Worm (Caenorhabditis elegans) whole organism, early embryonic: ENCODE data around the gene cest-34.

ENCODE experiments used
- B0310.2 ChIP-seq: sonication (generic microtip); optimal IDR thresholded peaks from 2 replicates; lab custom pipeline; 2016; ENCODE audit warnings: mild to moderate bottlenecking, missing genetic modification characterization, missing compliant biosample characterization
- F13C5.2 ChIP-seq: sonication (generic microtip); optimal IDR thresholded peaks from 2 replicates; lab custom pipeline; 2017; ENCODE audit warnings: mild to moderate bottlenecking, missing genetic modification characterization, inconsistent platforms, missing compliant biosample characterization
- aly-1 ChIP-seq: sonication (generic microtip); optimal IDR thresholded peaks from 2 replicates; lab custom pipeline; 2016; ENCODE audit warnings: missing genetic modification characterization, missing compliant biosample characterization
- ama-1 ChIP-seq: fragments of 150-350 bp; optimal IDR thresholded peaks from 2 replicates; lab custom pipeline; 2014
- ceh-13 ChIP-seq: fragments of 200-800 bp; sonication (Bioruptor generic); optimal IDR thresholded peaks from 2 replicates; lab custom pipeline; 2018; ENCODE audit warnings: mild to moderate bottlenecking, missing genetic modification characterization, missing compliant biosample characterization
- ceh-36 ChIP-seq: sonication (generic microtip); optimal IDR thresholded peaks from 2 replicates; lab custom pipeline; 2016; ENCODE audit warnings: missing genetic modification characterization, inconsistent platforms, missing compliant biosample characterization
- ets-7 ChIP-seq: sonication (generic microtip); optimal IDR thresholded peaks from 2 replicates; lab custom pipeline; 2016; ENCODE audit warnings: missing genotype, missing genetic modification characterization, missing compliant biosample characterization
- flt-1 ChIP-seq: fragments of 200-800 bp; sonication (Bioruptor generic); IDR thresholded peaks from 2 replicates; pipeline ENCODE4 v1.3.6; 2022; ENCODE audit warnings: missing genetic modification characterization, missing compliant biosample characterization
- hmbx-1 ChIP-seq: sonication (generic microtip); optimal IDR thresholded peaks from 2 replicates; lab custom pipeline; 2016; ENCODE audit warnings: mild to moderate bottlenecking, missing genetic modification characterization, missing compliant biosample characterization
- hmg-4 ChIP-seq: fragments of 200-800 bp; sonication (Bioruptor generic); optimal IDR thresholded peaks from 2 replicates; lab custom pipeline; 2018; ENCODE audit warnings: mild to moderate bottlenecking, missing genetic modification characterization, missing compliant biosample characterization
- hnd-1 ChIP-seq: sonication (generic microtip); optimal IDR thresholded peaks from 2 replicates; lab custom pipeline; 2016; ENCODE audit warnings: missing genetic modification characterization, missing compliant biosample characterization
- pes-1 ChIP-seq: fragments of 200-800 bp; sonication (Bioruptor generic); IDR thresholded peaks from 2 replicates; pipeline ENCODE4 v1.3.6; 2022; ENCODE audit warnings: missing genetic modification reagents, missing genetic modification characterization, missing compliant biosample characterization
- scrt-1 ChIP-seq: fragments of 200-800 bp; sonication (Bioruptor generic); IDR thresholded peaks from 2 replicates; pipeline ENCODE4 v1.3.6; 2022; ENCODE audit warnings: missing genetic modification characterization, missing compliant biosample characterization
- sea-1 ChIP-seq: fragments of 200-800 bp; sonication (Bioruptor generic); conservative IDR thresholded peaks from 2 replicates; pipeline ENCODE4 v1.3.6; 2022; ENCODE audit warnings: missing genetic modification characterization, missing compliant biosample characterization
- tbx-11 ChIP-seq: fragments of 200-800 bp; sonication (Bioruptor generic); IDR thresholded peaks from 2 replicates; pipeline ENCODE4 v1.3.6; 2022; ENCODE audit warnings: missing genetic modification characterization, missing compliant biosample characterization
- tbx-37 ChIP-seq: fragments of 200-800 bp; sonication (Bioruptor generic); conservative IDR thresholded peaks from 2 replicates; pipeline ENCODE4 v1.3.6; 2022; ENCODE audit warnings: missing genetic modification reagents, missing genetic modification characterization, missing compliant biosample characterization
- tra-4 ChIP-seq: sonication (generic microtip); optimal IDR thresholded peaks from 2 replicates; lab custom pipeline; 2017; ENCODE audit warnings: missing genetic modification characterization, missing compliant biosample characterization

The cest-34 gene

DNA sequence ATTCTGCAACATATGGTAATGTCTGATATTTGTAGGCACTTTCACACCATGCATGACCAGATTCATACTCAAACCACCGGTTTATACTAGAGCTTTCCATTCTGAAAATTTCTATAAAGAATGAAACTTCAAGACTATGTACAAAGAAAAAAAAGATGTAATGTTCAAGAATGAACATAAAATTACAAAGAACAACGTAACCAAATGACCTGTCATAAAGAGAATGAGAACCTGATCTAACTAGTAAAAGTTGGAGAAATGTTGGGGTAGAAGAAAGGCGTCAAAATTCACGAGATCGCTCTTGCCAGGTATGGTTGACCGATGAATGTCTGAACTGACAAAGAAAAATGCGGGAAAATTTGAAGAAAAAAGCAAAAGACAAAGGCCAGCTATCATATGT is 21.0 kb downstream of the cest-34 start, which contains the start of gene W02F12.2:
Gene W02F12.2, minus strand, starts transcription at position 101 of the 400 bp plus-strand sequence.
- TF ChIP-seq B0310.2 (tag; lab: Kevin White, UChicago) (no peak), tbx-11 (GFP tag; lab: Robert Waterston, UW) (no peak), ceh-36 (tag; lab: Kevin White, UChicago) (no peak), F13C5.2 (tag; lab: Kevin White, UChicago) (no peak), flt-1 (GFP tag; lab: Robert Waterston, UW) (no peak), hmg-4 (GFP tag; lab: Kevin White, UChicago) (no peak), aly-1 (tag; lab: Kevin White, UChicago) (no peak), ets-7 (tag; lab: Kevin White, UChicago) (no peak), pes-1 (GFP tag; lab: Robert Waterston, UW) (no peak), tra-4 (no peak), scrt-1 (GFP tag; lab: Robert Waterston, UW) (no peak), ama-1 (lab: Kevin White, UChicago) (no peak), tbx-37 (GFP tag; lab: Robert Waterston, UW) (no peak)

- TF ChIP-seq B0310.2 (tag; lab: Kevin White, UChicago) (no peak), pes-1 (GFP tag; lab: Robert Waterston, UW) (no peak), aly-1 (tag; lab: Kevin White, UChicago) (no peak), hnd-1 (tag; lab: Kevin White, UChicago) (no peak), ceh-13 (GFP tag; lab: Kevin White, UChicago) (no peak), scrt-1 (GFP tag; lab: Robert Waterston, UW) (no peak), tbx-11 (GFP tag; lab: Robert Waterston, UW) (no peak), tbx-37 (GFP tag; lab: Robert Waterston, UW) (no peak), tra-4 (no peak), sea-1 (GFP tag; lab: Robert Waterston, UW) (no peak), ets-7 (tag; lab: Kevin White, UChicago) (no peak), hmg-4 (GFP tag; lab: Kevin White, UChicago) (no peak), ceh-36 (tag; lab: Kevin White, UChicago) (no peak), F13C5.2 (tag; lab: Kevin White, UChicago) (no peak), flt-1 (GFP tag; lab: Robert Waterston, UW) (no peak)
These were observed 22.4 kb downstream of the cest-34 start for ce11 chrV:6699021-6699420.

ce11 chrV:6699833-6700232 is 23.2 kb downstream of the cest-34 start:
- TF ChIP-seq pes-1 (GFP tag; lab: Robert Waterston, UW), result no peak
- TF ChIP-seq hmg-4 (GFP tag; lab: Kevin White, UChicago), result no peak
- TF ChIP-seq B0310.2 (tag; lab: Kevin White, UChicago), result no peak
- TF ChIP-seq tbx-37 (GFP tag; lab: Robert Waterston, UW), result no peak
- TF ChIP-seq F13C5.2 (tag; lab: Kevin White, UChicago), result no peak
- no peak for TF ChIP-seq flt-1 (GFP tag; lab: Robert Waterston, UW)
- no peak for TF ChIP-seq tra-4
- TF ChIP-seq scrt-1 (GFP tag; lab: Robert Waterston, UW), result no peak
- TF ChIP-seq ets-7 (tag; lab: Kevin White, UChicago), result no peak
- TF ChIP-seq aly-1 (tag; lab: Kevin White, UChicago), result no peak
- TF ChIP-seq tbx-11 (GFP tag; lab: Robert Waterston, UW), result no peak
- TF ChIP-seq ceh-36 (tag; lab: Kevin White, UChicago), result no peak
- TF ChIP-seq hmbx-1 (tag; lab: Kevin White, UChicago), result no peak

DNA sequence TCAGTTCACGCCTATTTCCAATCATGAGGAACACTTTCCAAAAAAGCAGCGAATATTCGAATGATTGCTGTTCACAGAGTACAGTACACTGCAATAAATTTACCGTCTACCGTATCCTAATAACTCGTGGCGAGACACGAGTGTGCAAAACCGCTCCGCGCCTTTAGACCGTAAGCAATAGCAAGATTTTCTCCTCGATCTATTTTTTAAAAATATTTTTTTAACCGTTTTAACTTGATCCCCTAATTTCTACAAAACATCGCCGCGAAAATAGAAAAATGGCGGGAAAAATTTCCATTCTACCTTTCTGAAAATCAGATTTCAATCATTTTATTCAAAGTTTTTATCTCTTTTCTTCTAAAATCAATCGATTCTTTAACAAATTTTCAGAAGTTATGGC is 26.1 kb downstream of the cest-34 start, which contains the start of gene era-1:
Gene era-1, plus strand, starts transcription at position 366 of the 400 bp plus-strand sequence.
- no peak for TF ChIP-seq ama-1 (lab: Kevin White, UChicago)
- TF ChIP-seq tbx-37 (GFP tag; lab: Robert Waterston, UW), result no peak
- TF ChIP-seq scrt-1 (GFP tag; lab: Robert Waterston, UW), result no peak
- no peak for TF ChIP-seq ceh-13 (GFP tag; lab: Kevin White, UChicago)

DNA sequence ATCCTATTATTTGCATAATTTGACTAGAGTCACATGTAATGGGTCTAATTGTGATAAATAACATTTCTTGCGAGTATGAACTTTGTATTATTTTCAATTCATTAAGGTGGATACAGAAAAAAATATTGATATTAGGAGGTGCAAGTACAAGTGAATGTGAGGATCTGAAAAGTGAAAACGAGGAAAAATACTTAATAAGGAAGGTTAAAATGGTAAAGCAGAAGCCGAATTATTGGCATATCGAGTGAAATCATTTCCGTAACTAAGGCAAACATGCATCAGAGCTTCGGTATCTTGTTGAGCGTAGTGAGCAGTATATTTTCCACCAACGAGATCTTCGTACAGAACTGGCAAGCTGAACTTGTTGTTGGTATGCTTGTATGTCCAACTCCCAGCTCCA is 27.9 kb downstream of the cest-34 start:
- TF ChIP-seq hnd-1 (tag; lab: Kevin White, UChicago), result no peak
- no peak for TF ChIP-seq ceh-36 (tag; lab: Kevin White, UChicago)
- TF ChIP-seq tbx-37 (GFP tag; lab: Robert Waterston, UW), result no peak
- no peak for TF ChIP-seq pes-1 (GFP tag; lab: Robert Waterston, UW)
- TF ChIP-seq tra-4, result no peak
- TF ChIP-seq flt-1 (GFP tag; lab: Robert Waterston, UW), result no peak
- no peak for TF ChIP-seq F13C5.2 (tag; lab: Kevin White, UChicago)
- no peak for TF ChIP-seq ama-1 (lab: Kevin White, UChicago)
- no peak for TF ChIP-seq ets-7 (tag; lab: Kevin White, UChicago)

DNA sequence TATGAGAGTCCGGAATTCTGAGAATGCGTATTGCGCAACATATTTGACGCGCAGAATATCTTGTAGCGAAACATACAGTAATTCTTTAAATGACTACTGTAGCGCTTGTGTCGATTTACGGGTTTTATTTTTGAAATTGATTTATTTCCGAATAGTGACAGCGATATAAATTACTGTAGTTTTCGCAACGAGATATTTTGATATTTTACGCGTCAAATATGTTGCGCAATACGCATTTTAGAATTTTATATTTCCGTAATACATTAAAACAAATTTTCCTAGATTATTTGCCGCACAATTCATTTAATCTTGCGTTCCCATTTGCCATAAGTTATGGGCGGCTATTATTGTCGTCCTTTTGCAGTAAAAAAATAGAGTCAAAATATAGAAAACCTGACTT is 28.8 kb downstream of the cest-34 start:
- no peak for TF ChIP-seq tra-4
- no peak for TF ChIP-seq ets-7 (tag; lab: Kevin White, UChicago)
- no peak for TF ChIP-seq flt-1 (GFP tag; lab: Robert Waterston, UW)
- TF ChIP-seq tbx-11 (GFP tag; lab: Robert Waterston, UW), result no peak

ce11 chrV:6706771-6707170 is 30.2 kb downstream of the cest-34 start, which contains the start of gene W02F12.4:
TSS of gene W02F12.4 (minus strand) at chrV:6706934.
- no peak for TF ChIP-seq F13C5.2 (tag; lab: Kevin White, UChicago)
- no peak for TF ChIP-seq B0310.2 (tag; lab: Kevin White, UChicago)
- TF ChIP-seq flt-1 (GFP tag; lab: Robert Waterston, UW), result no peak
- no peak for TF ChIP-seq hmg-4 (GFP tag; lab: Kevin White, UChicago)
- TF ChIP-seq ama-1 (lab: Kevin White, UChicago), result no peak
